Fruit fly (Drosophila melanogaster) whole organism, adult: ENCODE data around the gene TwdlC.

Source experiments
- CG11617 ChIP-seq: fragments of 200-800 bp; sonication (Bioruptor generic); optimal IDR thresholded peaks from 2 replicates; lab custom pipeline; 2017; ENCODE audit warnings: mild to moderate bottlenecking, missing biosample characterization, missing genetic modification reagents, missing genetic modification characterization
- CG12768 ChIP-seq: fragments of 200-800 bp; sonication (Bioruptor generic); optimal IDR thresholded peaks from 2 replicates; lab custom pipeline; 2017; ENCODE audit warnings: missing biosample characterization, missing genetic modification characterization, mild to moderate bottlenecking, moderate library complexity, missing genetic modification reagents
- CG14711 ChIP-seq: fragments of 200-800 bp; sonication (Bioruptor generic); optimal IDR thresholded peaks from 2 replicates; lab custom pipeline; 2018; ENCODE audit warnings: missing biosample characterization, mild to moderate bottlenecking, missing genetic modification characterization, moderate library complexity
- CG1620 ChIP-seq: fragments of 200-800 bp; sonication (Bioruptor generic); optimal IDR thresholded peaks from 2 replicates; lab custom pipeline; 2016; ENCODE audit warnings: missing biosample characterization, missing genetic modification characterization
- CG33017 ChIP-seq: fragments of 200-800 bp; sonication (Bioruptor generic); optimal IDR thresholded peaks from 2 replicates; lab custom pipeline; 2018; ENCODE audit warnings: missing biosample characterization, mild to moderate bottlenecking, missing genetic modification characterization, moderate library complexity
- CG5204 ChIP-seq: fragments of 200-800 bp; sonication (Bioruptor generic); optimal IDR thresholded peaks from 2 replicates; lab custom pipeline; 2016; ENCODE audit warnings: missing biosample characterization, missing genetic modification characterization
- CG7045 ChIP-seq: fragments of 200-800 bp; sonication (Bioruptor generic); optimal IDR thresholded peaks from 2 replicates; lab custom pipeline; 2017; ENCODE audit warnings: missing biosample characterization, mild to moderate bottlenecking, missing genetic modification characterization
- CG7101 ChIP-seq: fragments of 200-800 bp; sonication (Bioruptor generic); optimal IDR thresholded peaks from 2 replicates; lab custom pipeline; 2018; ENCODE audit warnings: missing biosample characterization, mild to moderate bottlenecking, missing genetic modification characterization, moderate library complexity
- Clk ChIP-seq: fragments of 200-800 bp; sonication (Bioruptor generic); optimal IDR thresholded peaks from 2 replicates; lab custom pipeline; 2017; ENCODE audit warnings: missing biosample characterization, missing genetic modification characterization
- Crg-1 ChIP-seq: fragments of 200-800 bp; sonication (Bioruptor generic); optimal IDR thresholded peaks from 2 replicates; lab custom pipeline; 2016; ENCODE audit warnings: missing biosample characterization, missing genetic modification characterization
- Hr96 ChIP-seq: fragments of 200-800 bp; sonication (Bioruptor generic); optimal IDR thresholded peaks from 2 replicates; lab custom pipeline; 2016; ENCODE audit warnings: missing biosample characterization, missing genetic modification characterization
- Mnt ChIP-seq: fragments of 200-800 bp; sonication (Bioruptor generic); optimal IDR thresholded peaks from 2 replicates; lab custom pipeline; 2016; ENCODE audit warnings: missing biosample characterization, mild to moderate bottlenecking, missing genetic modification characterization
- bab1 ChIP-seq: fragments of 200-800 bp; sonication (Bioruptor generic); optimal IDR thresholded peaks from 3 replicates; lab custom pipeline; 2019; ENCODE audit warnings: missing biosample characterization, mild to moderate bottlenecking, missing genetic modification characterization, moderate library complexity
- cic ChIP-seq: fragments of 200-800 bp; sonication (Bioruptor generic); optimal IDR thresholded peaks from 2 replicates; lab custom pipeline; 2017; ENCODE audit warnings: missing biosample characterization, mild to moderate bottlenecking, missing genetic modification characterization, moderate library complexity
- cnc ChIP-seq, 2 experiments: fragments of >200 bp; optimal IDR thresholded peaks; 2 replicates each; lab custom pipeline; 2017
- kay ChIP-seq: fragments of 200-800 bp; sonication (Bioruptor generic); peaks from one replicate; lab custom pipeline; 2016; ENCODE audit warnings: missing biosample characterization, missing genetic modification characterization, borderline replicate concordance
- ovo ChIP-seq: fragments of 200-800 bp; sonication (Bioruptor generic); optimal IDR thresholded peaks from 2 replicates; lab custom pipeline; 2016; ENCODE audit warnings: missing biosample characterization, missing genetic modification characterization
- pad ChIP-seq: fragments of 200-800 bp; sonication (Bioruptor generic); optimal IDR thresholded peaks from 3 replicates; lab custom pipeline; 2017; ENCODE audit warnings: missing biosample characterization, missing genetic modification characterization, mild to moderate bottlenecking, moderate library complexity, missing genetic modification reagents
- tj ChIP-seq: fragments of 200-800 bp; sonication (Bioruptor generic); optimal IDR thresholded peaks from 3 replicates; lab custom pipeline; 2017; ENCODE audit warnings: missing biosample characterization, mild to moderate bottlenecking, missing genetic modification characterization, moderate library complexity
- toe ChIP-seq: fragments of 200-800 bp; sonication (Bioruptor generic); optimal IDR thresholded peaks from 2 replicates; lab custom pipeline; 2016; ENCODE audit warnings: missing biosample characterization, missing genetic modification characterization

TwdlC gene

DNA sequence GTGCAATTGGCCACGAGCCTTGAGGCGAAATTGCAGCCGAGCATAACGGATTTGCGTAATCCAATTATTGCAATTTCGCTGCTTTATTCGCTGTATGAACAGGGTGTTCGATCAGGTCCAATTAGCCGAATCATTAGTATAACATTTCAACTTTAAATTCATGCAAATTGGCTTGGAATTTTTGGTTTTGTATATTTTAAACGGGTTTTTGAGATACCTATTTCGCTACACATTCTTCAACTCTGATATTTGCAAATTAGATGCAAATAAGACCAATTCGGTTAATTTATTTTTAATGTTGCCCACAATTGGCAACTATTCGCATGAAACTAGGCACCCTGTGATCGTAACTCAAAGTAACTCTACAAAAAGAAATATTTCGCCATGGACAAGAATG is 41.2 kb upstream of the TwdlC start:
- peak; percentile 82 for TF ChIP-seq CG7101 (tag; lab: Kevin White, UChicago)
- TF ChIP-seq CG12768 (GFP tag; lab: Kevin White, UChicago): no peak
- TF ChIP-seq CG11617 (GFP tag; lab: Kevin White, UChicago): peak; percentile 51
- peak; percentile 70 for TF ChIP-seq tj (GFP tag; lab: Kevin White, UChicago)
- peak; percentile 40 for TF ChIP-seq CG33017 (tag; lab: Kevin White, UChicago)
- TF ChIP-seq Clk (GFP tag; lab: Kevin White, UChicago): peak; percentile 35
- peak; percentile 99 for TF ChIP-seq bab1 (GFP tag; lab: Kevin White, UChicago)
- TF ChIP-seq ovo (GFP tag; lab: Kevin White, UChicago): no peak
- TF ChIP-seq Hr96: peak; percentile 80
- peak; percentile 35 for TF ChIP-seq Mnt (GFP tag; lab: Kevin White, UChicago)
- peak; percentile 92 for TF ChIP-seq CG1620 (GFP tag; lab: Kevin White, UChicago)
- no peak for TF ChIP-seq cnc (optimal IDR thresholded peaks at IDR 0.05; lab: Kevin White, UChicago)
- peak; percentile 48 for TF ChIP-seq CG5204
- TF ChIP-seq CG14711 (tag; lab: Kevin White, UChicago): peak; percentile 85
- TF ChIP-seq cic (GFP tag; lab: Kevin White, UChicago): no peak
- TF ChIP-seq Crg-1: peak; percentile 91
- peak; percentile 45 for TF ChIP-seq toe
- no peak for TF ChIP-seq kay
- peak; percentile 73 for TF ChIP-seq pad (GFP tag; lab: Kevin White, UChicago)
- TF ChIP-seq CG7045 (GFP tag; lab: Kevin White, UChicago): peak; percentile 35

DNA sequence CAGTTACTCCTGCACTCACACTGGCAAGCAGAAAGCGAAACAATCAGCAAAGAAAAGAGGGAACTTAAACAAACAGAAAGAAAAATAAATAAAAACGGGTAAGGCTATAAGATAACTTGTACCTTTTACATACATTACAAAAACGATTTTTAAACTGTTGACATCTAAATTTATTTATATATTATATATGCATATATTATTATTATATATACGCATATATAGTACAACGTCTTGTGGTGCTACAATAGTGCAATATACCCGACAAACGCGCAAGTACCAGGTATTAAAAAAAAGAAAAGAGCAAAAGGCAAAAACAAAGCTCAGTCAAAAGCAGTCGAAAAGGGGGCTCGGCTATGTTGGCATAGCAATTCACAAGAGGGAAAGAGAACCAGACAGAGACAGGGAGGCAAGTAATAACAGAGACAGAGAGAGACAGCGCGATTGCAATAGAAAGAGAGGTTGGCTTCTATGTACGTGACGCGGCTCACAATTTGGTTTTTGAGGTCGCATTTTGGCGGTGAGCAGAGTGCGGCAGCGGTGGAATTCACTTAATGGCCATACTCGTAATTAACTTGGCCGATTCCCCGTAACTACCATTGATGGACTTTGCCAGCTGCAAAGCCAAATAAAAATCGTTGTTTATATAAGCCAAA is 40.5 kb upstream of the TwdlC start:
- TF ChIP-seq bab1 (GFP tag; lab: Kevin White, UChicago) (no peak), CG14711 (tag; lab: Kevin White, UChicago) (peak; percentile 72), CG7101 (tag; lab: Kevin White, UChicago) (peak; percentile 35), tj (GFP tag; lab: Kevin White, UChicago) (peak; percentile 33), pad (GFP tag; lab: Kevin White, UChicago) (peak; percentile 4)

DNA sequence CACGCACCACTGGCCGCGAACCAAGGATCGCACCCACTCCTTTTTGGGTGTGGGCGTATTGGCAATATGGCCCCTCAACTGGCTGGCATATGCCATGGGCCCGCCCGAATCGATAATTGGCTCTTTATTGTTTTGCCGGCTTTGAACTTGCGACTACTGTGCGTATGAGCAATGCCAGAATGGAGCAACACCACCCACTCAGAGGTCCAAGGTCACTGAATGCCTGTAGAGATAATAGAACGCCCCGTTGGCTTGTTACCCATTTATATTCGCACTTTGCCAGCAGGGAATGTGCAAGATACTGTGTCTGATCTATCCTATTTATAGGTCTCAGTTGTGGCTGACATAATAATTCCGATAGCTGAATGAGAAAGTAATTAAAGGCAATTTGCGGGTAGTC is 39.1 kb upstream of the TwdlC start:
- TF ChIP-seq cnc (optimal IDR thresholded peaks at IDR 0.05; lab: Kevin White, UChicago): no peak
- TF ChIP-seq kay: no peak
- TF ChIP-seq CG12768 (GFP tag; lab: Kevin White, UChicago): no peak
- no peak for TF ChIP-seq CG1620 (GFP tag; lab: Kevin White, UChicago)
- TF ChIP-seq cic (GFP tag; lab: Kevin White, UChicago): no peak
- TF ChIP-seq CG33017 (tag; lab: Kevin White, UChicago): no peak
- no peak for TF ChIP-seq ovo (GFP tag; lab: Kevin White, UChicago)
- TF ChIP-seq Mnt (GFP tag; lab: Kevin White, UChicago): no peak

DNA sequence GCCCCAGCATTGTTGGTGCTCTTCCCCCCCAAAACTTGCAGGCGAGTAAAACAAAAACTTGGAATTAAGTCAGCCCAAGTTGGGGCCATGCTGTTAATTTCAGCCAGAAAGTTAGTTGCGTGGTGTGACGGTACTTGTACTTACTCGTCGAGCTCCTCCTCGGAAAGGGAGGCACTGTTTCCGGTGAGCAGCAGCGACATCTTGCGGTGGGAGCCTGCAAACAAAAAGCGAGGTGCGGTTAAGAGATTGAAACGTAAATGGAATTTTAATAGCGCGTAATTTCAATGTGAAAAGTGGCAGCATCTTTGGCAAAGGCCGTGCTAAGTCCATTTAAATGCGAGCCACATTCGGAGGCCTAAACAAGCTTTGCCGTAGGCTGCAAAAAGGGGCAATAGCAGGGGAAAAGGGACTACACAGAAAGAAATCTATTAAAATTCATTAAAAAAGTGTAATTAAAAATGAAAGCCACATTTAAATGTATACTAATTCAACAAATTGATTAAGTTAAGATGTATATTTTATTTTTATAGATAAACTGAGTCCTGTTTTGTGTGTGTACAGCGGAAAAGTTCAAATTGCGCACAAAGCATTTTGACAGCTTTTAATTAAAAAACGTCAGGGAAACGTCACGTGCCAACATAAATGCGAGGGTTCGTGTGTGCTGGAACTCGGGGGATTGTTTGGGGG is 38.1 kb upstream of the TwdlC start:
- TF ChIP-seq CG5204: no peak
- no peak for TF ChIP-seq toe
- TF ChIP-seq cic (GFP tag; lab: Kevin White, UChicago): no peak
- no peak for TF ChIP-seq Clk (GFP tag; lab: Kevin White, UChicago)
- TF ChIP-seq kay: no peak
- no peak for TF ChIP-seq Mnt (GFP tag; lab: Kevin White, UChicago)
- TF ChIP-seq CG11617 (GFP tag; lab: Kevin White, UChicago): no peak
- TF ChIP-seq CG1620 (GFP tag; lab: Kevin White, UChicago): no peak
- no peak for TF ChIP-seq CG33017 (tag; lab: Kevin White, UChicago)
- no peak for TF ChIP-seq CG14711 (tag; lab: Kevin White, UChicago)
- TF ChIP-seq bab1 (GFP tag; lab: Kevin White, UChicago): no peak
- TF ChIP-seq ovo (GFP tag; lab: Kevin White, UChicago): no peak

DNA sequence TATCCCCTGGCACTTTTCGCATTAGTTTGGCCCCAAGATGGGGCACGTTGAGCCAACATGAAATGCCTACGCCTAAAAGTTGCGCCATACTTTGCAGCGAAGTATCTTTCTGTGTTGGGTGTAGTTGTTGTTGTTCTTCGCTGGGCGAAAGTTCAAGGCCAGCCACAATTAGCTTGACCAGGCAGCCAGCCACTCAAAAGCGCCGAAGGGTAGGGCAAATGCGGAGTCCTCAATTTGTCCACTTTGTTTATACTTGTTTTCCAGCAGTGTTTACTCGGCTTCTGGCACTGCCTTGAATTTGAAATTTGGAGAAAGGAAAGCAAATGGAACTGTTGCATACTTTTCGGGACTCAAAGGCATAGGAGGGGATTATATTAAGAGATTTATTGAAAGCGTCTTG is 37.5 kb upstream of the TwdlC start:
- no peak for TF ChIP-seq tj (GFP tag; lab: Kevin White, UChicago)
- no peak for TF ChIP-seq CG5204
- TF ChIP-seq toe: no peak
- no peak for TF ChIP-seq CG1620 (GFP tag; lab: Kevin White, UChicago)
- TF ChIP-seq CG12768 (GFP tag; lab: Kevin White, UChicago): no peak
- TF ChIP-seq Crg-1: no peak
- TF ChIP-seq Hr96: no peak
- no peak for TF ChIP-seq CG14711 (tag; lab: Kevin White, UChicago)
- TF ChIP-seq cnc (optimal IDR thresholded peaks at IDR 0.05; lab: Kevin White, UChicago): no peak
- TF ChIP-seq CG7101 (tag; lab: Kevin White, UChicago): no peak
- no peak for TF ChIP-seq pad (GFP tag; lab: Kevin White, UChicago)
- no peak for TF ChIP-seq kay
- TF ChIP-seq Clk (GFP tag; lab: Kevin White, UChicago): no peak
- TF ChIP-seq CG11617 (GFP tag; lab: Kevin White, UChicago): no peak
- TF ChIP-seq CG33017 (tag; lab: Kevin White, UChicago): no peak
- TF ChIP-seq Mnt (GFP tag; lab: Kevin White, UChicago): no peak
